Worm (Caenorhabditis elegans): ENCODE measurements around the gene his-39.

his-39 gene

DNA sequence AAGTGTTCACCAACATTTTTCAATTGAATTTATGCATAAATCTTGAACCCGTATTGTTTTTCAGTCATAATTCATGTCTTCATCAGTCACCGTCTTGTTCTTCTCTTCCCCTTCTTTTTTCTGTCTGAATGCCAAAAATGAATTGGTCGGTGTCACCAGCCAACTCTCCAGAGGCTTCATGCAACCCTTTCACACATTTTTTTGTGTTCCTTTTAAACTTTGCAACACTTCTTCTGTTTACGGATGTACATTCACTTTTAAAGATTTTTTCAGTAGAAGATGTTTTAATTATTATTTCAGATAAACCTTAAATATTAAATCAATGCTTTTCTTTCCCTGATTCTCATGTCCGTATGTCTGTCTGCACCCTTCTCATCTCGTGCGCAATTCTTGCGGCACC lies 24.6 kb downstream of the his-39 start, which contains the start of gene acr-16:
TSS of gene acr-16 (plus strand) at position 301 of the 400 bp plus-strand sequence.
- TF ChIP-seq R02D3.7 (tag; optimal IDR thresholded peaks at IDR 0.05) (no peak), pha-4 (tag; optimal IDR thresholded peaks at IDR 0.05) (no peak), nfya-1 (tag; optimal IDR thresholded peaks at IDR 0.05; ENCODE audit: insufficient read depth) (no peak), aly-2 (tag; optimal IDR thresholded peaks at IDR 0.05) (no peak), nhr-76 (tag; optimal IDR thresholded peaks at IDR 0.05) (no peak), jun-1 (tag; optimal IDR thresholded peaks at IDR 0.05) (no peak), nhr-12 (tag; optimal IDR thresholded peaks at IDR 0.05) (no peak), egl-27 (tag; optimal IDR thresholded peaks at IDR 0.05) (no peak), skn-1 (tag; optimal IDR thresholded peaks at IDR 0.05) (no peak), ceh-82 (tag; optimal IDR thresholded peaks at IDR 0.05) (no peak), nhr-11 (tag; optimal IDR thresholded peaks at IDR 0.05) (no peak), tbx-2 (tag; optimal IDR thresholded peaks at IDR 0.05) (no peak), pqm-1 (tag; optimal IDR thresholded peaks at IDR 0.05) (no peak), unc-62 (GFP tag; optimal IDR thresholded peaks at IDR 0.05) (no peak), eor-1 (tag; optimal IDR thresholded peaks at IDR 0.05) (no peak), lin-15B (tag; optimal IDR thresholded peaks at IDR 0.05) (no peak), mml-1 (tag; optimal IDR thresholded peaks at IDR 0.05) (no peak), ceh-16 (tag; optimal IDR thresholded peaks at IDR 0.05) (no peak), lsy-12 (tag; optimal IDR thresholded peaks at IDR 0.05) (no peak), nhr-67 (tag; optimal IDR thresholded peaks at IDR 0.05) (no peak)

DNA sequence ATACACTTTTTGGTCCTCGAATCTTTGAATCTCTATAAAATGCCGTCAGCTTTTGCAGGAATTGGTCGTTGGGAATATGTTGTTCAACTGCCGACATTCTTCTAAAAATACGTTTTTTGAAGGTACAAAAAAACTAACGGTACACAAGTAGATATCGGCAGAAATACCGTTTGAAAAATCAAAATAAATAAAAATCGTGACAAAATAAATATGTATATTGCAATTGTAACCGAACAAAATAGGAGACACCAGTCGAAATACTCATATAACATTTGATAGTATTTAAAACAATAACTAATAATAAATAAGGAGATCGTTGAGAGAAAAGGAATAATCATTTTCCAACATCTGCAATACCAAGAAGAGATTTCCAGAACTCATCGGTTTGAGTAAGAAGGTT lies 28.8 kb downstream of the his-39 start, which contains the start of gene F25G6.8:
TSS of gene F25G6.8 (minus strand) at position 101 of the 400 bp plus-strand sequence.
- TF ChIP-seq nhr-12 (tag; optimal IDR thresholded peaks at IDR 0.05) (no peak), nhr-25 (tag; optimal IDR thresholded peaks at IDR 0.05) (no peak), egl-27 (tag; optimal IDR thresholded peaks at IDR 0.05) (no peak), jun-1 (tag; optimal IDR thresholded peaks at IDR 0.05) (no peak), nfya-1 (tag; optimal IDR thresholded peaks at IDR 0.05; ENCODE audit: insufficient read depth) (no peak), nhr-43 (tag; optimal IDR thresholded peaks at IDR 0.05; ENCODE audit: poor library complexity, severe bottlenecking) (no peak), eor-1 (tag; optimal IDR thresholded peaks at IDR 0.05) (no peak), pqm-1 (tag; optimal IDR thresholded peaks at IDR 0.05) (no peak), lsy-12 (tag; optimal IDR thresholded peaks at IDR 0.05) (no peak), snpc-4 (tag; optimal IDR thresholded peaks at IDR 0.05) (no peak)

DNA sequence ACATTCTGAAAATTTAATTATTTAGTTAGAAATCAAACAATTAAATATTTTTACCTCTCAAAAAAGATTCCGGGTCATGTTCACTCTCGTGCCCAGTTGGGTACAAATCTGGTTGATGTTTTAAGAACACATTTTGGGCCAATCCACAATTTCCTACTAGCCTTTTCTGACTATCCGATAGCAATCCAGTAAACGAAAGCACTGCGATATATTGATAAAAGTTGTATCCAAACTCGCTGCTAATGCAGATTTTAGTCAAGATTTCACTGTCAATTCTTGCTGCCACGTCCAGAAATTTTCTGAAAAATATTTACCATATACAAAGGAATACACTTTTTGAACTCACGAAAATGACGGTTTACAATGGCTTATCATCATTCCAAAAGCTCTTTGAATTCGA lies 32.9 kb downstream of the his-39 start:
- no peak for TF ChIP-seq hmg-11 (tag; optimal IDR thresholded peaks at IDR 0.05)
- no peak for TF ChIP-seq aly-2 (tag; optimal IDR thresholded peaks at IDR 0.05)
- TF ChIP-seq nhr-76 (tag; optimal IDR thresholded peaks at IDR 0.05): no peak
- TF ChIP-seq ceh-9 (tag; optimal IDR thresholded peaks at IDR 0.05): no peak
- no peak for TF ChIP-seq mml-1 (tag; optimal IDR thresholded peaks at IDR 0.05)
- no peak for TF ChIP-seq ama-1 (optimal IDR thresholded peaks at IDR 0.05)
- no peak for TF ChIP-seq skn-1 (tag; optimal IDR thresholded peaks at IDR 0.05)
- TF ChIP-seq fkh-10 (GFP tag; optimal IDR thresholded peaks at IDR 0.05): no peak
- no peak for TF ChIP-seq tbx-2 (tag; optimal IDR thresholded peaks at IDR 0.05)

DNA sequence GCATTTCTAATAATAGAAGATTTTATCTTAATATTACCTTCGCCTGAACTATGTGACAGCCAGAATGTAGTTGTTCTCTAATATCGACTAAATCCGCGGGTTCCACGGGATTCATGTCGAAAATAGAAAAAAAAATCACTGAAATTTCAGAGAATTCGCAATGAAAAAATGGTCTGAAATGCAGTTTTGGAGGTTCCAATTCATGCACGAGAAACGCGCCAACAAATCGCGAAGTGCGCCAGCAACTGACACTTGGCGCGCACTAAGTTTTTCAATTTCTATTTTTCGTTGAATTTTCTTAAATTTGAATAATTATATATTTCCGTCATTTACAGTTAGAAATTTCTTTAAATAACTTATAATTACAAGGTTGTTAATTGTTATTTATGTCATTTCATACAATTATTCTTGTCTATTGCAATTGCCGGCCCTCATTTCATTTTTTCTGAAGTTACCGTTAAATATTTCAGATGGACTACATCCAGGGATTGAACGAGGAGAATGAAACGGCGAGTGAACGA lies 33.6 kb downstream of the his-39 start, which contains the start of the genes F25G6.9 and symk-1:
TSS of gene F25G6.9 (minus strand) at position 160 of the 521 bp plus-strand sequence.
TSS of gene symk-1 (plus strand) at position 471 of the 521 bp plus-strand sequence.
- TF ChIP-seq nhr-43 (tag; optimal IDR thresholded peaks at IDR 0.05; ENCODE audit: poor library complexity, severe bottlenecking) (no peak), zag-1 (tag; optimal IDR thresholded peaks at IDR 0.05) (no peak), tbx-2 (tag; optimal IDR thresholded peaks at IDR 0.05) (peak; percentile 50), nhr-23 (tag; optimal IDR thresholded peaks at IDR 0.05) (peak; percentile 34), R02D3.7 (tag; optimal IDR thresholded peaks at IDR 0.05) (peak; percentile 5), mml-1 (tag; optimal IDR thresholded peaks at IDR 0.05) (no peak), elt-1 (tag; optimal IDR thresholded peaks at IDR 0.05) (no peak), lin-15B (tag; optimal IDR thresholded peaks at IDR 0.05) (peak; percentile 54), daf-12 (tag; optimal IDR thresholded peaks at IDR 0.05) (no peak), ztf-4 (tag; optimal IDR thresholded peaks at IDR 0.05) (no peak), skn-1 (tag; optimal IDR thresholded peaks at IDR 0.05) (peak; percentile 10), nhr-237 (tag; optimal IDR thresholded peaks at IDR 0.05) (no peak), unc-62 (GFP tag; optimal IDR thresholded peaks at IDR 0.05) (no peak), snpc-4 (tag; optimal IDR thresholded peaks at IDR 0.05) (peak; percentile 64), hmg-11 (tag; optimal IDR thresholded peaks at IDR 0.05) (peak; percentile 68), pqm-1 (tag; optimal IDR thresholded peaks at IDR 0.05) (peak; percentile 26), eor-1 (tag; optimal IDR thresholded peaks at IDR 0.05) (no peak), unc-39 (tag; optimal IDR thresholded peaks at IDR 0.05) (no peak), elt-2 (tag; optimal IDR thresholded peaks at IDR 0.05) (peak; percentile 38), nhr-11 (tag; optimal IDR thresholded peaks at IDR 0.05) (no peak), lsy-12 (tag; optimal IDR thresholded peaks at IDR 0.05) (peak; percentile 32), fos-1 (tag; optimal IDR thresholded peaks at IDR 0.05) (no peak), nfya-1 (tag; optimal IDR thresholded peaks at IDR 0.05; ENCODE audit: insufficient read depth) (peak; percentile 68)

Measured in whole organism, L3 larva.